Worm (Caenorhabditis elegans): ENCODE data around the gene ZC412.10.

Gene ZC412.10

DNA sequence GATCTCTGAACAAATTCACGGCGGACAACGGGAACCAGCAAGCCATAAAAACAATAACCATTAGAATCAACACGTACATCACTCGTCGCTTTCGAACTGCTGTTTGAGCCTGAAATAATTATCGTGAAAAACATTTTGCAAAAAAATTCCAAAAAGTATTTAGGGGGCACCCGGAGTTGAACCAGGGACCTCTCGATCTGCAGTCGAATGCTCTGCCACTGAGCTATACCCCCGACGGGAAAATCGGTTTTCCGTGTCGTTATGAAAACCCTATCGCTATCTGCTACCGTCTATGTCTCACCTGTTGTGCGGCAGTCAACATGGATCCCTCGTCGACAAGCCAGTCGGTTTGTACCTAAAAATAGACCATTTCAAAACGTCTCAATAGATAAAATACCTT, 21.0 kb downstream of the ZC412.10 start (continued):
- TF ChIP-seq F39B2.1 (GFP tag; IDR thresholded peaks at IDR 0.05) (0 out of 2 replicates have a peak, but pooled peaks have one; percentile 46), atf-7 (tag; optimal IDR thresholded peaks at IDR 0.05) (no peak), ztf-3 (GFP tag; optimal IDR thresholded peaks at IDR 0.05) (no peak), ztf-26 (tag; optimal IDR thresholded peaks at IDR 0.05) (no peak), ztf-28 (GFP tag; IDR thresholded peaks at IDR 0.05) (no peak), die-1 (tag; optimal IDR thresholded peaks at IDR 0.05) (peak; percentile 73), F37B4.10 (GFP tag; IDR thresholded peaks at IDR 0.05) (no peak), gei-17 (GFP tag; optimal IDR thresholded peaks at IDR 0.05) (no peak), rpc-1 (optimal IDR thresholded peaks at IDR 0.05) (peak; percentile 72), rpc-1 (tag; optimal IDR thresholded peaks at IDR 0.05) (peak; percentile 75), nhr-80 (tag; optimal IDR thresholded peaks at IDR 0.05) (no peak), nhr-90 (tag; optimal IDR thresholded peaks at IDR 0.05) (peak; percentile 67), ceh-27 (GFP tag; optimal IDR thresholded peaks at IDR 0.05) (peak; percentile 3), lsl-1 (GFP tag; optimal IDR thresholded peaks at IDR 0.05) (no peak), B0019.2 (GFP tag; conservative IDR thresholded peaks at IDR 0.05) (no peak), sptf-2 (GFP tag; optimal IDR thresholded peaks at IDR 0.05) (no peak), Y79H2A.3 (GFP tag; conservative IDR thresholded peaks at IDR 0.05) (no peak), ztf-25 (GFP tag; IDR thresholded peaks at IDR 0.05) (0 out of 2 replicates have a peak, but pooled peaks have one; percentile 54), tbp1 (GFP tag; optimal IDR thresholded peaks at IDR 0.05) (peak; percentile 92), F57C9.4 (tag; optimal IDR thresholded peaks at IDR 0.05) (no peak), D2030.7 (GFP tag; IDR thresholded peaks at IDR 0.05) (peak; percentile 48; the same call in 1 of the 2 replicates), Y95B8A.8 (GFP tag; IDR thresholded peaks at IDR 0.05) (0 out of 2 replicates have a peak, but pooled peaks have one; percentile 33), madf-10 (tag; optimal IDR thresholded peaks at IDR 0.05) (no peak), F33H1.4 (GFP tag; IDR thresholded peaks at IDR 0.05) (peak; percentile 17; the same call in 1 of the 2 replicates), hrde-1 (tag; optimal IDR thresholded peaks at IDR 0.05; ENCODE audit: borderline replicate concordance) (no peak), lin-26 (GFP tag; IDR thresholded peaks at IDR 0.05) (peak; percentile 82), ztf-18 (tag; optimal IDR thresholded peaks at IDR 0.05) (peak; percentile 3), mes-4 (tag; optimal IDR thresholded peaks at IDR 0.05) (peak; percentile 23), nfya-1 (tag; optimal IDR thresholded peaks at IDR 0.05; ENCODE audit: borderline replicate concordance, insufficient read depth) (no peak), Y56A3A.18 (GFP tag; IDR thresholded peaks at IDR 0.05) (0 out of 2 replicates have a peak, but pooled peaks have one; percentile 68), unc-62 (GFP tag; optimal IDR thresholded peaks at IDR 0.05) (no peak), madf-6 (GFP tag; IDR thresholded peaks at IDR 0.05) (no peak; the same call in 1 of the 2 replicates), snpc-3.4 (tag; optimal IDR thresholded peaks at IDR 0.05) (peak; percentile 79), C17E4.6 (GFP tag; IDR thresholded peaks at IDR 0.05) (no peak), K12H6.12 (tag; optimal IDR thresholded peaks at IDR 0.05) (no peak), efl-1 (GFP tag; optimal IDR thresholded peaks at IDR 0.05) (no peak), ceh-58 (GFP tag; IDR thresholded peaks at IDR 0.05) (0 out of 2 replicates have a peak, but pooled peaks have one; percentile 57), B0035.1 (tag; optimal IDR thresholded peaks at IDR 0.05) (no peak), ccch-3 (GFP tag; optimal IDR thresholded peaks at IDR 0.05) (no peak), hlh-26 (GFP tag; conservative IDR thresholded peaks at IDR 0.05) (no peak), Y67H2A.10 (GFP tag; conservative IDR thresholded peaks at IDR 0.05) (no peak)

- TF ChIP-seq rpc-1 (optimal IDR thresholded peaks at IDR 0.05): no peak
- TF ChIP-seq rpc-1 (tag; optimal IDR thresholded peaks at IDR 0.05): no peak
- no peak for TF ChIP-seq Y56A3A.18 (GFP tag; IDR thresholded peaks at IDR 0.05)
- TF ChIP-seq athp-1 (tag; optimal IDR thresholded peaks at IDR 0.05): no peak
- no peak for TF ChIP-seq mxl-1 (tag; optimal IDR thresholded peaks at IDR 0.05)
- no peak for TF ChIP-seq bed-1 (GFP tag; IDR thresholded peaks at IDR 0.05)
- no peak for TF ChIP-seq F37B4.10 (GFP tag; IDR thresholded peaks at IDR 0.05)
- TF ChIP-seq lsl-1 (GFP tag; optimal IDR thresholded peaks at IDR 0.05): no peak
Observed at ce11 chrV:14854261-14854660, 22.4 kb downstream of the ZC412.10 start.
